Worm (Caenorhabditis elegans) whole organism, mixed stage, embryonic: Measurements from ENCODE around the gene H01M10.2.

Experiments used
- bed-3 ChIP-seq: fragments of 200-800 bp; sonication (Bioruptor generic); optimal IDR thresholded peaks from 3 replicates; lab custom pipeline; 2018; ENCODE audit warnings: mild to moderate bottlenecking, missing genetic modification characterization, moderate library complexity, missing compliant biosample characterization
- elt-1 ChIP-seq: sonication (generic microtip); optimal IDR thresholded peaks from 2 replicates; lab custom pipeline; 2017; ENCODE audit warnings: missing genetic modification characterization, mild to moderate bottlenecking, missing compliant biosample characterization, antibody characterized with exemption, moderate library complexity, borderline replicate concordance; ENCODE audit not compliant: insufficient read depth
- elt-3 ChIP-seq: fragments of 150-350 bp; optimal IDR thresholded peaks from 2 replicates; lab custom pipeline; 2014; ENCODE audit warnings: missing biosample characterization, missing genetic modification characterization
- hlh-1 ChIP-seq: fragments of 150-350 bp; optimal IDR thresholded peaks from 2 replicates; lab custom pipeline; 2014; ENCODE audit warnings: missing biosample characterization, missing genetic modification reagents, missing genetic modification characterization
- lin-13 ChIP-seq: fragments of 150-350 bp; optimal IDR thresholded peaks from 2 replicates; lab custom pipeline; 2014; ENCODE audit warnings: missing biosample characterization, missing genetic modification characterization
- mls-2 ChIP-seq: sonication (generic microtip); optimal IDR thresholded peaks from 2 replicates; lab custom pipeline; 2016; ENCODE audit warnings: mild to moderate bottlenecking, missing genetic modification characterization, moderate library complexity, missing compliant biosample characterization
- nhr-2 ChIP-seq: fragments of 150-350 bp; optimal IDR thresholded peaks from 2 replicates; lab custom pipeline; 2014; ENCODE audit warnings: missing biosample characterization, missing genetic modification characterization
- nhr-237 ChIP-seq: fragments of 150-350 bp; optimal IDR thresholded peaks from 2 replicates; lab custom pipeline; 2014; ENCODE audit warnings: missing biosample characterization, missing genetic modification characterization
- nhr-28 ChIP-seq: fragments of 150-350 bp; optimal IDR thresholded peaks from 2 replicates; lab custom pipeline; 2014; ENCODE audit warnings: missing biosample characterization, missing genetic modification characterization
- nhr-76 ChIP-seq: sonication (generic microtip); optimal IDR thresholded peaks from 2 replicates; lab custom pipeline; 2017; ENCODE audit warnings: missing biosample characterization, missing genetic modification characterization
- pha-4 ChIP-seq: fragments of 150-350 bp; optimal IDR thresholded peaks from 2 replicates; lab custom pipeline; 2018; ENCODE audit warnings: missing biosample characterization, missing genetic modification reagents, missing genetic modification characterization
- unc-62 ChIP-seq: fragments of 150-350 bp; optimal IDR thresholded peaks from 2 replicates; lab custom pipeline; 2014; ENCODE audit warnings: missing biosample characterization, missing genetic modification reagents, missing genetic modification characterization
- zip-8 ChIP-seq: fragments of 150-350 bp; optimal IDR thresholded peaks from 2 replicates; lab custom pipeline; 2014; ENCODE audit warnings: missing biosample characterization, missing genetic modification characterization

DNA sequence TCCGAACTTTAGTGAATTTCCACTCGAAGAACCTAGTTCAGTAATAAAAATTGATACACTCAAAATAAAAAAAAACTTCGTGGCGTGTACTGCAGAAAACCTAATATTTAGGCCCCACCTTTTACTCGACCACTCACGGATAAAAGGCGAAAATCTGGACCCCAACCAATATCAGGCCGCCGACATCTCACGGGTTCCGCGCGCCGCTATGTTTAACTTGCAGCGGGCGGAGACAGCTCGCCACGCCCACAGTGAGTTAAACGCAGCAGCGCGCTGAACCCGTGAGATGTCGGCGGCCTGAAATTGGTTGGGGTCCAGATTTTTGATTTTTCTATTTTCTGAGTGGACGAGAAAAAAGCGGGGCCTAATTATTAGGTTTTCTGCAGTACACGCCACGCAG is 47.3 kb upstream of the H01M10.2 start:
- TF ChIP-seq elt-3 (tag; lab: Kevin White, UChicago): no peak
- no peak for TF ChIP-seq unc-62 (GFP tag; lab: Kevin White, UChicago)
- no peak for TF ChIP-seq lin-13
- TF ChIP-seq mls-2 (tag; lab: Kevin White, UChicago): no peak
- TF ChIP-seq nhr-28 (tag; lab: Kevin White, UChicago): no peak
- no peak for TF ChIP-seq pha-4 (tag; lab: Kevin White, UChicago)
- TF ChIP-seq bed-3 (GFP tag; lab: Kevin White, UChicago): no peak
- no peak for TF ChIP-seq elt-1
- no peak for TF ChIP-seq zip-8 (tag; lab: Kevin White, UChicago)
- TF ChIP-seq hlh-1: no peak
- no peak for TF ChIP-seq nhr-237 (tag; lab: Kevin White, UChicago)
- TF ChIP-seq nhr-2 (tag; lab: Kevin White, UChicago): no peak
- TF ChIP-seq nhr-76 (tag; lab: Kevin White, UChicago): no peak
